Worm (Caenorhabditis elegans) whole organism, young adult: ENCODE data around the gene nhr-273.

Source experiments
- B0019.2 ChIP-seq: fragments of 200-800 bp; sonication (Bioruptor generic); conservative IDR thresholded peaks from 2 replicates; pipeline ENCODE4 v1.3.6; 2022; ENCODE audit warnings: missing genetic modification reagents, missing genetic modification characterization, missing compliant biosample characterization
- B0261.1 ChIP-seq: sonication (generic microtip); optimal IDR thresholded peaks from 2 replicates; lab custom pipeline; 2016; ENCODE audit warnings: mild to moderate bottlenecking, missing genetic modification characterization, moderate library complexity, missing compliant biosample characterization
- D2030.7 ChIP-seq: fragments of 200-800 bp; sonication (Bioruptor generic); IDR thresholded peaks from 2 replicates; pipeline ENCODE4 v1.3.6; 2022; ENCODE audit warnings: missing genetic modification reagents, missing genetic modification characterization, missing compliant biosample characterization
- F37B4.10 ChIP-seq: fragments of 200-800 bp; sonication (Bioruptor generic); IDR thresholded peaks from 2 replicates; pipeline ENCODE4 v1.3.6; 2022; ENCODE audit warnings: missing genetic modification characterization, missing compliant biosample characterization
- F49E8.2 ChIP-seq: sonication (generic microtip); optimal IDR thresholded peaks from 3 replicates; lab custom pipeline; 2017; ENCODE audit warnings: missing genetic modification characterization, mild to moderate bottlenecking, missing compliant biosample characterization, antibody characterized with exemption, moderate library complexity; ENCODE audit not compliant: insufficient read depth
- F57C9.4 ChIP-seq: sonication (generic microtip); optimal IDR thresholded peaks from 2 replicates; lab custom pipeline; 2017; ENCODE audit warnings: mild to moderate bottlenecking, missing genetic modification characterization, missing compliant biosample characterization
- Y53G8AR.9 ChIP-seq: fragments of 200-800 bp; sonication (Bioruptor generic); conservative IDR thresholded peaks from 2 replicates; pipeline ENCODE4 v1.3.6; 2022; ENCODE audit warnings: missing genetic modification reagents, missing genetic modification characterization, missing compliant biosample characterization
- Y56A3A.18 ChIP-seq: fragments of 200-800 bp; sonication (Bioruptor generic); IDR thresholded peaks from 2 replicates; pipeline ENCODE4 v1.3.6; 2022; ENCODE audit warnings: missing genetic modification reagents, missing genetic modification characterization, missing compliant biosample characterization
- Y79H2A.3 ChIP-seq: fragments of 200-800 bp; sonication (Bioruptor generic); conservative IDR thresholded peaks from 2 replicates; pipeline ENCODE4 v1.3.6; 2022; ENCODE audit warnings: missing genetic modification reagents, missing genetic modification characterization, missing compliant biosample characterization
- Y95B8A.8 ChIP-seq: fragments of 200-800 bp; sonication (Bioruptor generic); IDR thresholded peaks from 2 replicates; pipeline ENCODE4 v1.3.6; 2022; ENCODE audit warnings: missing genetic modification reagents, missing genetic modification characterization, missing compliant biosample characterization
- aptf-3 ChIP-seq: fragments of 200-800 bp; sonication (Bioruptor generic); IDR thresholded peaks from 2 replicates; pipeline ENCODE4 v1.3.6; 2022; ENCODE audit warnings: missing genetic modification characterization, missing compliant biosample characterization
- atf-7 ChIP-seq: sonication (generic microtip); optimal IDR thresholded peaks from 2 replicates; lab custom pipeline; 2017; ENCODE audit warnings: mild to moderate bottlenecking, missing genetic modification characterization, missing compliant biosample characterization
- attf-6 ChIP-seq: fragments of 200-800 bp; sonication (Bioruptor generic); IDR thresholded peaks from 2 replicates; pipeline ENCODE4 v1.3.6; 2022; ENCODE audit warnings: missing genetic modification reagents, missing genetic modification characterization, missing compliant biosample characterization
- bed-2 ChIP-seq: fragments of 200-800 bp; sonication (Bioruptor generic); IDR thresholded peaks from 2 replicates; pipeline ENCODE4 v1.3.6; 2022; ENCODE audit warnings: missing genetic modification reagents, missing genetic modification characterization, missing compliant biosample characterization
- cebp-1 ChIP-seq, 2 experiments: fragments of 200-800 bp in 1 of 2; sonication (Bioruptor generic) in 1 of 2; sonication (generic microtip) in 1 of 2; IDR thresholded peaks in 1 of 2; optimal IDR thresholded peaks in 1 of 2; 2 replicates each; pipeline versions ENCODE4 v1.3.6 to Lab custom; 2017 to 2022; ENCODE audit warnings: missing compliant biosample characterization in 2 of 2, missing genetic modification characterization in 2 of 2, mild to moderate bottlenecking in 1 of 2, missing genetic modification reagents in 1 of 2, moderate library complexity in 1 of 2
- cebp-2 ChIP-seq: fragments of 200-800 bp; sonication (Bioruptor generic); IDR thresholded peaks from 2 replicates; pipeline ENCODE4 v1.3.6; 2022; ENCODE audit warnings: missing genetic modification characterization, missing compliant biosample characterization
- ceh-40 ChIP-seq: fragments of 200-800 bp; sonication (Bioruptor generic); IDR thresholded peaks from 2 replicates; pipeline ENCODE4 v1.3.6; 2022; ENCODE audit warnings: missing genetic modification characterization, missing compliant biosample characterization
- ceh-79 ChIP-seq: sonication (generic microtip); optimal IDR thresholded peaks from 2 replicates; lab custom pipeline; 2017; ENCODE audit warnings: mild to moderate bottlenecking, missing genetic modification characterization, missing compliant biosample characterization
- dpff-1 ChIP-seq: sonication (generic microtip); optimal IDR thresholded peaks from 2 replicates; lab custom pipeline; 2017; ENCODE audit warnings: mild to moderate bottlenecking, missing genetic modification characterization, missing compliant biosample characterization
- egl-18 ChIP-seq: fragments of 200-800 bp; sonication (Bioruptor generic); IDR thresholded peaks from 2 replicates; pipeline ENCODE4 v1.3.6; 2022; ENCODE audit warnings: missing genetic modification reagents, missing genetic modification characterization, missing compliant biosample characterization
- lin-35 ChIP-seq, 3 experiments: fragments of 150-350 bp in 2 of 3; sonication (generic microtip) in 1 of 3; optimal IDR thresholded peaks; 2 replicates each; lab custom pipeline; 2014 to 2018; ENCODE audit warnings: missing biosample characterization in 3 of 3, missing genetic modification characterization in 3 of 3, missing genetic modification reagents in 3 of 3
- lin-54 ChIP-seq: fragments of 200-800 bp; sonication (Bioruptor generic); optimal IDR thresholded peaks from 2 replicates; lab custom pipeline; 2018; ENCODE audit warnings: mild to moderate bottlenecking, missing genetic modification characterization, missing compliant biosample characterization
- lsl-1 ChIP-seq: fragments of 200-800 bp; sonication (Bioruptor generic); optimal IDR thresholded peaks from 2 replicates; lab custom pipeline; 2018; ENCODE audit warnings: mild to moderate bottlenecking, missing genetic modification characterization, moderate library complexity, missing compliant biosample characterization
- madf-6 ChIP-seq: fragments of 200-800 bp; sonication (Bioruptor generic); IDR thresholded peaks from 2 replicates; pipeline ENCODE4 v1.3.6; 2022; ENCODE audit warnings: missing genetic modification reagents, missing genetic modification characterization, missing compliant biosample characterization
- madf-8 ChIP-seq: fragments of 200-800 bp; sonication (Bioruptor generic); conservative IDR thresholded peaks from 2 replicates; pipeline ENCODE4 v1.3.6; 2022; ENCODE audit warnings: missing genetic modification reagents, missing genetic modification characterization, missing compliant biosample characterization
- mel-28 ChIP-seq: sonication (generic microtip); optimal IDR thresholded peaks from 2 replicates; lab custom pipeline; 2016; ENCODE audit warnings: borderline replicate concordance, mild to moderate bottlenecking, missing genetic modification characterization, missing compliant biosample characterization
- nfyb-1 ChIP-seq: fragments of 200-800 bp; sonication (Bioruptor generic); IDR thresholded peaks from 2 replicates; pipeline ENCODE4 v1.3.6; 2022; ENCODE audit warnings: missing genetic modification reagents, missing genetic modification characterization, missing compliant biosample characterization
- nhr-80 ChIP-seq: sonication (generic microtip); optimal IDR thresholded peaks from 2 replicates; lab custom pipeline; 2016; ENCODE audit warnings: missing genetic modification characterization, missing compliant biosample characterization
- pbrm-1 ChIP-seq: fragments of 200-800 bp; sonication (Bioruptor generic); IDR thresholded peaks from 2 replicates; pipeline ENCODE4 v1.3.6; 2022; ENCODE audit warnings: missing genetic modification reagents, missing genetic modification characterization, missing compliant biosample characterization
- zfh-2 ChIP-seq: fragments of 200-800 bp; sonication (Bioruptor generic); conservative IDR thresholded peaks from 2 replicates; pipeline ENCODE4 v1.3.6; 2022; ENCODE audit warnings: missing genetic modification reagents, missing genetic modification characterization, missing compliant biosample characterization

The nhr-273 gene

ce11 chrII:4409650-4410049, 25.4 kb upstream of the nhr-273 start:
- TF ChIP-seq pbrm-1 (GFP tag; lab: Robert Waterston, UW) = no peak
- TF ChIP-seq nfyb-1 = peak; percentile 63; the same call in 1 of the 2 replicates

DNA sequence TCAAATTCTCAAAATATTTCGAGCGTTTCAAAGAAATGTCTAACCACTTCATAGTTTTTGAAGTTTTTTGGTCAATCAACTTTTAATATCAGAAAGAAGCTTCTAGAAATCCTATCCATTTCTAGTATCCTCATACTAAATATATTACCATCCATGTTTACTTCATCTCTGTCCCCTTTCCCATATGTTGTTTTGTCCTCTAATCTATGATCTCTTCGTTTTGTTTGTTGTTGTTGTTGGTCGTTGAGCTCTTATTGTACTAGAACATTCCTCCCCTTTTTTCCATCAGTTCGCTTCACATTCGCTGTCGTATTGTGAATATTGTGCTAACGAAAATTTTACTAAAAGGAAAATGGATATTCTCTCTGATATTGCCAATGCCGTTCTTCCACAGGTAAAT, 17.8 kb upstream of the nhr-273 start, which contains the start of gene sod-5:
TSS of gene sod-5 (plus strand) at position 301 of the 400 bp plus-strand sequence.
- TF ChIP-seq attf-6 = no peak
- no peak for TF ChIP-seq mel-28 (tag; lab: Kevin White, UChicago)
- TF ChIP-seq lin-35 (GFP tag; optimal IDR thresholded peaks at IDR 0.05; lab: Kevin White, UChicago) = no peak
- no peak for TF ChIP-seq ceh-40 (GFP tag; lab: Robert Waterston, UW)
- TF ChIP-seq Y53G8AR.9 = no peak
- TF ChIP-seq F37B4.10 = no peak
- TF ChIP-seq D2030.7 = no peak
- no peak for TF ChIP-seq aptf-3
- TF ChIP-seq F49E8.2 (tag; lab: Kevin White, UChicago) = no peak
- no peak for TF ChIP-seq B0261.1 (tag; lab: Kevin White, UChicago)
- no peak for TF ChIP-seq Y79H2A.3 (GFP tag; lab: Robert Waterston, UW)
- no peak for TF ChIP-seq cebp-1 (GFP tag; IDR thresholded peaks at IDR 0.05; lab: Robert Waterston, UW)
- no peak for TF ChIP-seq cebp-1 (tag; optimal IDR thresholded peaks at IDR 0.05; lab: Kevin White, UChicago)
- no peak for TF ChIP-seq B0019.2 (GFP tag; lab: Robert Waterston, UW)
- TF ChIP-seq dpff-1 = no peak
- no peak for TF ChIP-seq Y56A3A.18 (GFP tag; lab: Robert Waterston, UW)

ce11 chrII:4419956-4420355, 15.1 kb upstream of the nhr-273 start, which contains the start of gene bpnt-1:
TSS of gene bpnt-1 (plus strand) at chrII:4420256.
- TF ChIP-seq Y95B8A.8 (GFP tag; lab: Robert Waterston, UW) = 0 out of 2 replicates have a peak, but pooled peaks have one; percentile 28
- no peak for TF ChIP-seq ceh-79 (tag; lab: Kevin White, UChicago)
- TF ChIP-seq B0261.1 (tag; lab: Kevin White, UChicago) = no peak

DNA sequence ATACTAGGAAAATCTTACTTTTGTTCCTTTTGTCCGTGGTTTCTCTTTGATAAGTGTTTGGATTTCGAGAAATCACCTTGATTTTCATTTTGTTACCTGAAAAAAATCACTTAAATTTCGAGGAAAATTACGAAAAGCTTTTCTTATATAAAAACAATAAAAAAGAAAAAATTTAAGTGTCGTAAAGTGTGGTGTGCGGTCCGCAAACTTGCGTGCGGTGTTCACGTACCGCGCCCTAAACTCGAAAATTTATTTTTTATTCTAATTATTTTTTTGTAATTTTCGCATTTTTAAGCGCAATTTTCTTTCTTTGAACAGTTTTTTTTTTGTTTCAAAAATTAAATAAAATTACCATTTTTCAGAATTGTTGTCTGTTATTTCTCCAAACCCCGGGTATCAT, 10.3 kb upstream of the nhr-273 start, which contains the start of the genes dcaf-13 and toe-1:
TSS of gene dcaf-13 (minus strand) at position 96 of the 400 bp plus-strand sequence.
TSS of gene toe-1 (plus strand) at position 361 of the 400 bp plus-strand sequence.
- TF ChIP-seq egl-18 (GFP tag; lab: Robert Waterston, UW) = no peak
- no peak for TF ChIP-seq F57C9.4 (tag; lab: Kevin White, UChicago)
- TF ChIP-seq atf-7 (tag; lab: Kevin White, UChicago) = no peak
- peak; percentile 5 for TF ChIP-seq lsl-1
- TF ChIP-seq madf-6 (GFP tag; lab: Robert Waterston, UW) = peak; percentile 46; the same call in 1 of the 2 replicates

ce11 chrII:4428121-4428520, 7.0 kb upstream of the nhr-273 start:
- TF ChIP-seq cebp-2 (GFP tag; lab: Robert Waterston, UW) = 0 out of 2 replicates have a peak, but pooled peaks have one; percentile 36
- 0 out of 2 replicates have a peak, but pooled peaks have one; percentile 35 for TF ChIP-seq zfh-2 (GFP tag; lab: Robert Waterston, UW)
- TF ChIP-seq madf-8 = 0 out of 2 replicates have a peak, but pooled peaks have one; percentile 11
- no peak for TF ChIP-seq bed-2 (GFP tag; lab: Robert Waterston, UW)

- TF ChIP-seq madf-6 (GFP tag; lab: Robert Waterston, UW) (no peak), Y56A3A.18 (GFP tag; lab: Robert Waterston, UW) (no peak), nhr-80 (tag; lab: Kevin White, UChicago) (peak; percentile 39), lin-54 (GFP tag; lab: Kevin White, UChicago) (no peak), bed-2 (GFP tag; lab: Robert Waterston, UW) (no peak), dpff-1 (no peak)
Measured at ce11 chrII:4433146-4433545, 2.0 kb upstream of the nhr-273 start, which contains the start of gene nhr-109. TSS of gene nhr-109 (plus strand) at chrII:4433367.
